Fruit fly (Drosophila melanogaster) whole organism, prepupa: ENCODE data around the gene CG4213.

Experiments used
- Blimp-1 ChIP-seq: fragments of 200-800 bp; sonication (Bioruptor generic); optimal IDR thresholded peaks from 3 replicates; lab custom pipeline; 2017; ENCODE audit warnings: missing biosample characterization, missing genetic modification characterization, mild to moderate bottlenecking, moderate library complexity, missing genetic modification reagents
- CG10631 ChIP-seq: fragments of 200-800 bp; sonication (Bioruptor generic); optimal IDR thresholded peaks from 2 replicates; lab custom pipeline; 2016; ENCODE audit warnings: missing biosample characterization, missing genetic modification characterization
- CG10669 ChIP-seq: fragments of 200-800 bp; sonication (Bioruptor generic); optimal IDR thresholded peaks from 3 replicates; lab custom pipeline; 2018; ENCODE audit warnings: missing biosample characterization, mild to moderate bottlenecking, missing genetic modification characterization, moderate library complexity
- CG11294 ChIP-seq: fragments of 200-800 bp; sonication (Bioruptor generic); IDR thresholded peaks from 2 replicates; pipeline ENCODE4 v1.3.6; 2022; ENCODE audit warnings: missing biosample characterization, missing genetic modification characterization
- CG11762 ChIP-seq: fragments of 200-800 bp; sonication (Bioruptor generic); optimal IDR thresholded peaks from 3 replicates; lab custom pipeline; 2016; ENCODE audit warnings: missing biosample characterization, missing genetic modification characterization; ENCODE audit not compliant: insufficient read depth
- CG15336 ChIP-seq: fragments of 200-800 bp; sonication (Bioruptor generic); IDR thresholded peaks from 2 replicates; pipeline ENCODE4 v1.3.6; 2022; ENCODE audit warnings: missing biosample characterization, missing genetic modification characterization
- CG1621 ChIP-seq: fragments of 200-800 bp; sonication (Bioruptor generic); optimal IDR thresholded peaks from 3 replicates; lab custom pipeline; 2018; ENCODE audit warnings: missing biosample characterization, mild to moderate bottlenecking, missing genetic modification characterization
- CG16779 ChIP-seq: fragments of 200-800 bp; sonication (Bioruptor generic); optimal IDR thresholded peaks from 3 replicates; lab custom pipeline; 2017; ENCODE audit warnings: missing biosample characterization, mild to moderate bottlenecking, missing genetic modification characterization
- CG3032 ChIP-seq: fragments of 200-800 bp; optimal IDR thresholded peaks from 2 replicates; lab custom pipeline; 2019; ENCODE audit warnings: missing biosample characterization, mild to moderate bottlenecking, missing genetic modification characterization, moderate library complexity
- CG31627 ChIP-seq: fragments of 200-800 bp; sonication (Bioruptor generic); optimal IDR thresholded peaks from 3 replicates; lab custom pipeline; 2016; ENCODE audit warnings: missing biosample characterization, missing genetic modification characterization
- CG32006 ChIP-seq: fragments of 200-800 bp; sonication (Bioruptor generic); optimal IDR thresholded peaks from 3 replicates; lab custom pipeline; 2017; ENCODE audit warnings: missing biosample characterization, mild to moderate bottlenecking, missing genetic modification characterization
- CG34406 ChIP-seq: fragments of 200-800 bp; sonication (Bioruptor generic); optimal IDR thresholded peaks from 3 replicates; lab custom pipeline; 2016; ENCODE audit warnings: missing biosample characterization, missing genetic modification characterization
- CG3919 ChIP-seq: fragments of 200-800 bp; sonication (Bioruptor generic); optimal IDR thresholded peaks from 3 replicates; lab custom pipeline; 2016; ENCODE audit warnings: missing biosample characterization, missing genetic modification characterization
- CG6163 ChIP-seq: fragments of 200-800 bp; sonication (Bioruptor generic); IDR thresholded peaks from 3 replicates; pipeline ENCODE4 v1.3.6; 2022; ENCODE audit warnings: missing biosample characterization, missing genetic modification characterization
- CG6276 ChIP-seq: fragments of 200-800 bp; sonication (Bioruptor generic); optimal IDR thresholded peaks from 2 replicates; lab custom pipeline; 2017; ENCODE audit warnings: missing biosample characterization, mild to moderate bottlenecking, missing genetic modification characterization
- CG6792 ChIP-seq: fragments of 200-800 bp; sonication (Bioruptor generic); optimal IDR thresholded peaks from 3 replicates; lab custom pipeline; 2016; ENCODE audit warnings: missing biosample characterization, missing genetic modification characterization
- CG7368 ChIP-seq: fragments of 200-800 bp; sonication (Bioruptor generic); optimal IDR thresholded peaks from 3 replicates; lab custom pipeline; 2016; ENCODE audit warnings: missing biosample characterization, missing genetic modification characterization
- CG8119 ChIP-seq: fragments of 200-800 bp; sonication (Bioruptor generic); IDR thresholded peaks from 3 replicates; pipeline ENCODE4 v1.3.6; 2022; ENCODE audit warnings: missing biosample characterization, missing genetic modification characterization
- CG8319 ChIP-seq: fragments of 200-800 bp; sonication (Bioruptor generic); optimal IDR thresholded peaks from 3 replicates; lab custom pipeline; 2016; ENCODE audit warnings: missing biosample characterization, missing genetic modification characterization
- CG9139 ChIP-seq: fragments of 200-800 bp; sonication (Bioruptor generic); optimal IDR thresholded peaks from 3 replicates; lab custom pipeline; 2017; ENCODE audit warnings: missing biosample characterization, mild to moderate bottlenecking, missing genetic modification characterization
- Eip75B ChIP-seq: fragments of 200-800 bp; sonication (Bioruptor generic); optimal IDR thresholded peaks from 3 replicates; lab custom pipeline; 2016; ENCODE audit warnings: missing biosample characterization, missing genetic modification characterization
- Eip78C ChIP-seq: fragments of 200-800 bp; sonication (Bioruptor generic); peaks from one replicate; lab custom pipeline; 2016; ENCODE audit warnings: missing biosample characterization, missing genetic modification characterization
- Ets96B ChIP-seq: fragments of 200-800 bp; optimal IDR thresholded peaks from 2 replicates; lab custom pipeline; 2019; ENCODE audit warnings: missing biosample characterization, mild to moderate bottlenecking, missing genetic modification characterization, moderate library complexity
- Gug ChIP-seq: fragments of 200-800 bp; sonication (Bioruptor generic); IDR thresholded peaks from 2 replicates; pipeline ENCODE4 v1.3.6; 2022; ENCODE audit warnings: missing biosample characterization, missing genetic modification characterization
- Hr38 ChIP-seq: sonication (Bioruptor generic); optimal IDR thresholded peaks from 2 replicates; lab custom pipeline; 2016; ENCODE audit warnings: missing biosample characterization, missing genetic modification characterization
- Hr39 ChIP-seq: fragments of 200-800 bp; sonication (Bioruptor generic); optimal IDR thresholded peaks from 2 replicates; lab custom pipeline; 2016; ENCODE audit warnings: missing biosample characterization, missing genetic modification characterization
- Hr4 ChIP-seq: fragments of 200-800 bp; sonication (Bioruptor generic); optimal IDR thresholded peaks from 3 replicates; lab custom pipeline; 2016; ENCODE audit warnings: missing biosample characterization, missing genetic modification characterization
- Lpt ChIP-seq: fragments of 200-800 bp; sonication (Bioruptor generic); optimal IDR thresholded peaks from 3 replicates; lab custom pipeline; 2016; ENCODE audit warnings: missing biosample characterization, missing genetic modification characterization
- Met ChIP-seq: fragments of 200-800 bp; sonication (Bioruptor generic); optimal IDR thresholded peaks from 3 replicates; lab custom pipeline; 2016; ENCODE audit warnings: missing biosample characterization, missing genetic modification characterization
- OdsH ChIP-seq: fragments of 200-800 bp; sonication (Bioruptor generic); optimal IDR thresholded peaks from 3 replicates; lab custom pipeline; 2016; ENCODE audit warnings: missing biosample characterization, missing genetic modification characterization
- Sox14 ChIP-seq: fragments of 200-800 bp; sonication (Bioruptor generic); optimal IDR thresholded peaks from 3 replicates; lab custom pipeline; 2016; ENCODE audit warnings: missing biosample characterization, missing genetic modification characterization
- Sox15 ChIP-seq: fragments of 200-800 bp; sonication (Bioruptor generic); optimal IDR thresholded peaks from 3 replicates; lab custom pipeline; 2016; ENCODE audit warnings: missing biosample characterization, missing genetic modification characterization
- achi ChIP-seq: fragments of 200-800 bp; sonication (Bioruptor generic); optimal IDR thresholded peaks from 3 replicates; lab custom pipeline; 2016; ENCODE audit warnings: missing biosample characterization, missing genetic modification characterization
- acj6 ChIP-seq: fragments of 200-800 bp; sonication (Bioruptor generic); optimal IDR thresholded peaks from 3 replicates; lab custom pipeline; 2016; ENCODE audit warnings: missing biosample characterization, missing genetic modification characterization
- dsx ChIP-seq: fragments of 200-800 bp; optimal IDR thresholded peaks from 3 replicates; lab custom pipeline; 2019; ENCODE audit warnings: missing biosample characterization, mild to moderate bottlenecking, missing genetic modification characterization, moderate library complexity; ENCODE audit not compliant: poor library complexity, severe bottlenecking
- esn ChIP-seq: fragments of 200-800 bp; sonication (Bioruptor generic); optimal IDR thresholded peaks from 2 replicates; lab custom pipeline; 2016; ENCODE audit warnings: missing biosample characterization, mild to moderate bottlenecking, missing genetic modification characterization, moderate library complexity
- fd85E ChIP-seq: fragments of 200-800 bp; sonication (Bioruptor generic); optimal IDR thresholded peaks from 3 replicates; lab custom pipeline; 2016; ENCODE audit warnings: missing biosample characterization, missing genetic modification characterization
- fkh ChIP-seq: fragments of 200-800 bp; sonication (Bioruptor generic); optimal IDR thresholded peaks from 3 replicates; lab custom pipeline; 2017; ENCODE audit warnings: missing biosample characterization, mild to moderate bottlenecking, missing genetic modification characterization, moderate library complexity
- lz ChIP-seq: fragments of 200-800 bp; sonication (Bioruptor generic); optimal IDR thresholded peaks from 3 replicates; lab custom pipeline; 2016; ENCODE audit warnings: missing biosample characterization, missing genetic modification characterization
- pdm3 ChIP-seq: fragments of 200-800 bp; sonication (Bioruptor generic); optimal IDR thresholded peaks from 3 replicates; lab custom pipeline; 2016; ENCODE audit warnings: missing biosample characterization, missing genetic modification characterization
- salr ChIP-seq, 2 experiments: fragments of 200-800 bp; sonication (Bioruptor generic); optimal IDR thresholded peaks; 3 replicates each; lab custom pipeline; 2016 to 2018; ENCODE audit warnings: missing biosample characterization in 2 of 2, missing genetic modification characterization in 2 of 2, mild to moderate bottlenecking in 1 of 2
- spab ChIP-seq: fragments of 200-800 bp; sonication (Bioruptor generic); optimal IDR thresholded peaks from 2 replicates; lab custom pipeline; 2017; ENCODE audit warnings: missing biosample characterization, mild to moderate bottlenecking, missing genetic modification characterization, missing genetic modification reagents
- ss ChIP-seq, 2 experiments: fragments of 200-800 bp; sonication (Bioruptor generic); optimal IDR thresholded peaks; 2 replicates in 1 of 2; 3 replicates in 1 of 2; lab custom pipeline; 2017 to 2018; ENCODE audit warnings: mild to moderate bottlenecking in 2 of 2, missing biosample characterization in 2 of 2, missing genetic modification characterization in 2 of 2, moderate library complexity in 1 of 2
- svp ChIP-seq: fragments of 200-800 bp; sonication (Bioruptor generic); peaks from one replicate; lab custom pipeline; 2016; ENCODE audit warnings: missing biosample characterization, missing genetic modification characterization
- topi ChIP-seq: fragments of 200-800 bp; sonication (Bioruptor generic); optimal IDR thresholded peaks from 3 replicates; lab custom pipeline; 2016; ENCODE audit warnings: missing biosample characterization, missing genetic modification characterization
- vri ChIP-seq: fragments of 200-800 bp; sonication (Bioruptor generic); optimal IDR thresholded peaks from 3 replicates; lab custom pipeline; 2016; ENCODE audit warnings: missing biosample characterization, mild to moderate bottlenecking, missing genetic modification characterization

CG4213 gene

DNA sequence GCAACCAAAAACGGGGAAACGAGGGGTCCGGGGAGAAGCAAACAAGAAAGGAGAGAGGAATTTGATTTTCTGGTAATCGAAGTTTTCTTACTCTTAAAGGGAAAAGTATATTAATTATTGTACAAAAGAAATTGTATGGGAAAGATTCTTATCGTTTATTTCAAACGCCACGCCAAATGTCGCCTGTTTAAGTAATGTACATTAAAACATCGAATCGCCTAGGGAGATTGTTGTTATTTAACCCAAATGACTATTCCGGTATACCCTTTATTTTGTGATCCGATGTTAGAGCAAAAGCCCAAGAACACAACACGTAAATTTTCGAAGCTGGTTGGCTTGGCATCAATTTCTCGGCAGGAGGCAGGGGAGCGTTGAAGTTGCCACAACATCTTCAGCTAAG, 37.3 kb upstream of the CG4213 start (continued):
- TF ChIP-seq Blimp-1 (GFP tag; lab: Kevin White, UChicago) = peak; percentile 80
- TF ChIP-seq CG8319 (GFP tag; lab: Kevin White, UChicago) = peak; percentile 68
- peak; percentile 87 for TF ChIP-seq Eip75B
- TF ChIP-seq Hr38 = no peak
- TF ChIP-seq CG7368 = peak; percentile 72
- peak; percentile 50 for TF ChIP-seq CG9139 (GFP tag; lab: Kevin White, UChicago)
- peak; percentile 91 for TF ChIP-seq vri (GFP tag; lab: Kevin White, UChicago)
- peak; percentile 84 for TF ChIP-seq CG10669 (GFP tag; lab: Kevin White, UChicago)
- TF ChIP-seq Hr39 = peak; percentile 94
- TF ChIP-seq Lpt = peak; percentile 48
- peak; percentile 95 for TF ChIP-seq Eip78C
- peak; percentile 36; the same call in 1 of the 2 replicates for TF ChIP-seq CG11294
- peak; percentile 35 for TF ChIP-seq Gug (GFP tag; lab: Robert Waterston, UW)
- TF ChIP-seq ss (GFP tag; optimal IDR thresholded peaks at IDR 0.05; lab: Kevin White, UChicago) = peak; percentile 71 to 78
- peak; percentile 88 for TF ChIP-seq acj6 (GFP tag; lab: Kevin White, UChicago)
- TF ChIP-seq spab = peak; percentile 84
- TF ChIP-seq svp = peak; percentile 96
- TF ChIP-seq OdsH = peak; percentile 79
- TF ChIP-seq pdm3 (GFP tag; lab: Kevin White, UChicago) = peak; percentile 86
- peak; percentile 90 for TF ChIP-seq CG10631 (GFP tag; lab: Kevin White, UChicago)
- peak; percentile 67 for TF ChIP-seq Sox15
- peak; percentile 65 to 78 for TF ChIP-seq salr (GFP tag; optimal IDR thresholded peaks at IDR 0.05; lab: Kevin White, UChicago)
- no peak for TF ChIP-seq fkh
- peak; percentile 66 for TF ChIP-seq CG8119 (GFP tag; lab: Robert Waterston, UW)
- TF ChIP-seq CG6163 = peak; percentile 87
- peak; percentile 84 for TF ChIP-seq CG6792 (GFP tag; lab: Kevin White, UChicago)
- TF ChIP-seq CG34406 (GFP tag; lab: Kevin White, UChicago) = peak; percentile 78

DNA sequence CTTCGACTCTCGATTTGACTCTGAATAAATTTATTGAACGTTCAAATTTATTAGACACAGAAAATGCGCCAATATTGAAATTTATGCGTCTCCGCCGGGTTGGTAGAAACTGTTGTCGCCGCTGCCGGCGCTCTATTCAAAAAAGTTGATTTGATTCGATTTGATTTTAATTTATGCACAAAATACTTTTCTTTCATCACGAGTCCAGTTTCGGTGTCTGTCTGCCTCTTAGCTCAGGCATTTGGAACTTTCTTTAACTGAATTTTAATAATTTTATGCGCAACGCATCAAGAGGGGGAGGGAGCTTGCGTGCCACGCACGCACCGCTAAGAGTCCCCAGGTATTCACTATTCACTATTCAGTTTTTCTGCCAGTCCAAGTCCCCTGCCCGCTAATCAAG, 35.5 kb upstream of the CG4213 start:
- TF ChIP-seq vri (GFP tag; lab: Kevin White, UChicago) = no peak
- TF ChIP-seq, all 60 proteins: peak for 0

DNA sequence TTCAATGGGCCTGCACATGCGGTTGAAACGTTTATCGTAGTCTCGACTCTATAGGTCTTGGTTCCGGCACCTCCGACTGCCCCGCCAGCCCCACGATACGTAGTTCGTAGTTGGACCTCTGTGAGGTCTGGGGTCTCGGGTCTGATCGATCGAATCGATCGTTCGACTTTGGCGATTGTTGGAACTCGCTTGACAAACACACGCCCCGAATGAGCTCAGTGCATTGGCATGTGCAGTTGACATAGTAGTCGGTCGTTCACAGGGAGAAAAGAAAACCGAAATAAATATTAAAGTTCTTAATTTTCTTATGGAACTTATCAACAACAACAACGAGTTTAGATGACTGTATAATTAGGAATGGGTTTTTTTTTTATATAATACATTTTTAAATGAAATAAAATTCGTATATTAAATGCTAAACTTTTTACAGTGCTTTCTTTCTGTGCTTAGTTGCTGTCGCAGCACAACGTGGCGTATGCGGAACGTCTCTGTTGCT, 33.4 kb upstream of the CG4213 start:
- no peak for TF ChIP-seq dsx (GFP tag; lab: Kevin White, UChicago)
- TF ChIP-seq Eip75B = peak; percentile 4
- peak; percentile 83 for TF ChIP-seq CG32006 (GFP tag; lab: Kevin White, UChicago)
- TF ChIP-seq spab = peak; percentile 2
- TF ChIP-seq CG9139 (GFP tag; lab: Kevin White, UChicago) = no peak
- no peak for TF ChIP-seq CG16779 (tag; lab: Kevin White, UChicago)
- peak in 1 of 2 experiments; percentile 1 for TF ChIP-seq ss (GFP tag; optimal IDR thresholded peaks at IDR 0.05; lab: Kevin White, UChicago)
- TF ChIP-seq CG1621 (tag; lab: Kevin White, UChicago) = no peak
- TF ChIP-seq Ets96B (tag; lab: Kevin White, UChicago) = no peak
- peak; percentile 35 for TF ChIP-seq pdm3 (GFP tag; lab: Kevin White, UChicago)
- TF ChIP-seq salr (GFP tag; optimal IDR thresholded peaks at IDR 0.05; lab: Kevin White, UChicago) = peak in 1 of 2 experiments; percentile 19
- TF ChIP-seq Sox14 (GFP tag; lab: Kevin White, UChicago) = peak; percentile 11
- TF ChIP-seq lz (GFP tag; lab: Kevin White, UChicago) = no peak
- peak; percentile 84 for TF ChIP-seq CG8119 (GFP tag; lab: Robert Waterston, UW)
- peak; percentile 37 for TF ChIP-seq Met (GFP tag; lab: Kevin White, UChicago)
- TF ChIP-seq CG8319 (GFP tag; lab: Kevin White, UChicago) = peak; percentile 34
- TF ChIP-seq svp = peak; percentile 79
- TF ChIP-seq achi (GFP tag; lab: Kevin White, UChicago) = peak; percentile 73
- peak; percentile 25 for TF ChIP-seq topi (GFP tag; lab: Kevin White, UChicago)
- no peak for TF ChIP-seq Blimp-1 (GFP tag; lab: Kevin White, UChicago)
- TF ChIP-seq CG10669 (GFP tag; lab: Kevin White, UChicago) = peak; percentile 25
- peak; percentile 44 for TF ChIP-seq CG10631 (GFP tag; lab: Kevin White, UChicago)
- TF ChIP-seq esn = peak; percentile 23
- peak; percentile 60 for TF ChIP-seq CG6276 (GFP tag; lab: Kevin White, UChicago)
- TF ChIP-seq CG15336 (GFP tag; lab: Robert Waterston, UW) = peak; percentile 92
- TF ChIP-seq CG11762 (GFP tag; lab: Kevin White, UChicago) = peak; percentile 31
- TF ChIP-seq Hr38 = no peak
- TF ChIP-seq CG3032 (tag; lab: Kevin White, UChicago) = no peak
- TF ChIP-seq Hr4 (GFP tag; lab: Kevin White, UChicago) = peak; percentile 71
- peak; percentile 6 for TF ChIP-seq CG31627 (GFP tag; lab: Kevin White, UChicago)
- peak; percentile 61 for TF ChIP-seq acj6 (GFP tag; lab: Kevin White, UChicago)
- TF ChIP-seq OdsH = peak; percentile 65
- TF ChIP-seq fd85E (GFP tag; lab: Kevin White, UChicago) = no peak
- peak; percentile 82 for TF ChIP-seq Eip78C
- TF ChIP-seq CG7368 = no peak
- peak; percentile 59 for TF ChIP-seq CG3919 (GFP tag; lab: Kevin White, UChicago)
